Worm (Caenorhabditis elegans): Measurements from ENCODE around the gene srd-38.

DNA sequence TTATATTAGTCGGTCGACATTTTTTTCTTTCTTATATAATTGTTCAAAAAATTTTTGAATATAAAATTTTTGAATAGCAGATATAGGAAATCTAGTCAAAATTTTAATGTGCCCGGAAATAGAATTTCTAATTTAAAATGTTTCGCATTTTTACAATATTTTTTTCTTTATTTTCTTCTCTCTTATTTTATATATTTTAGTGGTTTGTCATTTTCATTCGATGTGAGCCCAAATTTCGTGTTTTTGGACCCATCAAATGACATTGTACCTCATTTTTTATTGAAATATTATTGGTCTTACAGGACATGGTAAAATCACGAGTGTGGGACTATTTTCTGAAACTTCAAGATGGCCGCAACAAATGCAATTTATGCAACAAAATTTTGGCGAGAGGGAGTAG is 29.4 kb upstream of the srd-38 start, which contains the start of gene K09A11.1:
- TF ChIP-seq aly-1 (tag; optimal IDR thresholded peaks at IDR 0.05) (no peak), ama-1 (optimal IDR thresholded peaks at IDR 0.05) (no peak), B0310.2 (tag; optimal IDR thresholded peaks at IDR 0.05) (no peak), flt-1 (GFP tag; IDR thresholded peaks at IDR 0.05) (no peak), sea-1 (GFP tag; conservative IDR thresholded peaks at IDR 0.05) (no peak), scrt-1 (GFP tag; IDR thresholded peaks at IDR 0.05) (no peak), hmbx-1 (tag; optimal IDR thresholded peaks at IDR 0.05) (no peak), hmg-4 (GFP tag; optimal IDR thresholded peaks at IDR 0.05) (no peak), tbx-37 (GFP tag; conservative IDR thresholded peaks at IDR 0.05) (no peak), ets-7 (tag; optimal IDR thresholded peaks at IDR 0.05) (no peak)

All from whole organism, early embryonic.